Worm (Caenorhabditis elegans): Measurements from ENCODE around the gene F49C12.12.

Gene F49C12.12

DNA sequence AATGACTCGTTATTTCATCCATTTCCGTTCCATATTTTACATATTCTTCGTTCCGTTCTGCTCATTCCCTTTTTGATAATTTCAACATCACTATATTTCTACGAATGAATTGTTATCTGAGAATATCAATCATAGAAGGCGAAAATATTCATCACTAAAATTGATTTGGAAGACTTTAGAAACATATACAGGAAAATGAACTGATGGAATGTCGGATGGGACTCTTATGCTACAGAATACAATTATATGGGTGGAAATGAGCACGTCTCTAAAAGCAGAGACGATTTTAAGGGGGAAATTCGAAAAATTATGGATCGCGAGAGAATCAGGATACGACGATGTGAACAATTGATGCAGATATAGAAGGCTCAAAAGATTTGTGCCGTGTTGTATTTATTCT, 866 bp downstream of the F49C12.12 start:
- TF ChIP-seq athp-1 (tag; optimal IDR thresholded peaks at IDR 0.05) (no peak), nhr-80 (tag; optimal IDR thresholded peaks at IDR 0.05) (no peak), him-1 (tag; optimal IDR thresholded peaks at IDR 0.05) (peak; percentile 48), cebp-1 (GFP tag; IDR thresholded peaks at IDR 0.05) (no peak), cebp-1 (tag; optimal IDR thresholded peaks at IDR 0.05) (peak; percentile 14), ztf-26 (tag; optimal IDR thresholded peaks at IDR 0.05) (no peak), dpl-1 (GFP tag; optimal IDR thresholded peaks at IDR 0.05) (no peak), F33H1.4 (GFP tag; IDR thresholded peaks at IDR 0.05) (no peak), Y53G8AR.9 (GFP tag; conservative IDR thresholded peaks at IDR 0.05) (0 out of 2 replicates have a peak, but pooled peaks have one; percentile 45), ekl-4 (GFP tag; IDR thresholded peaks at IDR 0.05) (no peak), Y67H2A.10 (GFP tag; conservative IDR thresholded peaks at IDR 0.05) (no peak), nfya-1 (tag; optimal IDR thresholded peaks at IDR 0.05; ENCODE audit: borderline replicate concordance, insufficient read depth) (no peak), B0336.3 (GFP tag; IDR thresholded peaks at IDR 0.05) (peak; percentile 36; the same call in 1 of the 2 replicates), snpc-1.1 (tag; optimal IDR thresholded peaks at IDR 0.05; ENCODE audit: insufficient read depth) (peak; percentile 64), ceh-91 (GFP tag; IDR thresholded peaks at IDR 0.05) (no peak), lsy-27 (tag; optimal IDR thresholded peaks at IDR 0.05; ENCODE audit: borderline replicate concordance, insufficient read depth) (no peak), ama-1 (optimal IDR thresholded peaks at IDR 0.05) (no peak), ama-1 (GFP tag; optimal IDR thresholded peaks at IDR 0.05) (peak in 1 of 2 experiments; percentile 42), F52B5.7 (tag; optimal IDR thresholded peaks at IDR 0.05) (peak; percentile 70), somi-1 (GFP tag; optimal IDR thresholded peaks at IDR 0.05) (no peak), rcor-1 (GFP tag; IDR thresholded peaks at IDR 0.05) (no peak), lir-1 (GFP tag; conservative IDR thresholded peaks at IDR 0.05) (no peak), let-526 (GFP tag; IDR thresholded peaks at IDR 0.05) (peak; percentile 57; the same call in 1 of the 2 replicates), sea-2 (GFP tag; IDR thresholded peaks at IDR 0.05) (no peak), F57C9.4 (tag; optimal IDR thresholded peaks at IDR 0.05) (no peak), F23B12.7 (tag; optimal IDR thresholded peaks at IDR 0.05; ENCODE audit: insufficient read depth) (no peak), ztf-6 (GFP tag; IDR thresholded peaks at IDR 0.05) (no peak), ztf-3 (GFP tag; optimal IDR thresholded peaks at IDR 0.05) (no peak), attf-5 (GFP tag; optimal IDR thresholded peaks at IDR 0.05) (no peak), B0261.1 (tag; optimal IDR thresholded peaks at IDR 0.05) (no peak), aptf-2 (GFP tag; conservative IDR thresholded peaks at IDR 0.05) (no peak), F39B2.1 (GFP tag; IDR thresholded peaks at IDR 0.05) (no peak), ZK185.1 (tag; optimal IDR thresholded peaks at IDR 0.05; ENCODE audit: poor library complexity, severe bottlenecking) (no peak), aptf-3 (GFP tag; IDR thresholded peaks at IDR 0.05) (no peak), C17E4.6 (GFP tag; IDR thresholded peaks at IDR 0.05) (no peak), lin-35 (GFP tag; optimal IDR thresholded peaks at IDR 0.05) (no peak), rec-8 (tag; optimal IDR thresholded peaks at IDR 0.05) (no peak), snpc-1.3 (tag; optimal IDR thresholded peaks at IDR 0.05; ENCODE audit: insufficient read depth) (no peak), repo-1 (tag; optimal IDR thresholded peaks at IDR 0.05) (no peak), B0019.2 (GFP tag; conservative IDR thresholded peaks at IDR 0.05) (no peak), lin-26 (GFP tag; IDR thresholded peaks at IDR 0.05) (peak; percentile 58; the same call in 1 of the 2 replicates), egrh-3 (GFP tag; IDR thresholded peaks at IDR 0.05) (no peak), mcd-1 (GFP tag; IDR thresholded peaks at IDR 0.05) (no peak), let-607 (tag; optimal IDR thresholded peaks at IDR 0.05) (peak in 1 of 2 experiments; percentile 13), bed-1 (GFP tag; IDR thresholded peaks at IDR 0.05) (0 out of 2 replicates have a peak, but pooled peaks have one; percentile 37), hrde-1 (tag; optimal IDR thresholded peaks at IDR 0.05; ENCODE audit: borderline replicate concordance) (peak; percentile 81), madf-8 (GFP tag; conservative IDR thresholded peaks at IDR 0.05) (no peak), ceh-100 (GFP tag; IDR thresholded peaks at IDR 0.05) (no peak)
